Worm (Caenorhabditis elegans) whole organism, L2 larva: ENCODE data around the gene C16C8.14.
"Not testable (repeated sequence)": the region's sequence is repeated elsewhere in the genome, so short reads cannot be mapped to it uniquely, and the experiment has no call there.

Experiments used
- C34F6.9 ChIP-seq: fragments of 150-350 bp; optimal IDR thresholded peaks from 2 replicates; lab custom pipeline; 2014; ENCODE audit warnings: missing biosample characterization, missing genetic modification characterization
- F13H6.1 ChIP-seq: sonication (generic microtip); optimal IDR thresholded peaks from 2 replicates; lab custom pipeline; 2016; ENCODE audit warnings: missing genetic modification characterization, missing compliant biosample characterization
- R02D3.7 ChIP-seq: fragments of 150-350 bp; optimal IDR thresholded peaks from 2 replicates; lab custom pipeline; 2014; ENCODE audit warnings: missing biosample characterization, missing genetic modification characterization
- ZK546.5 ChIP-seq: sonication (generic microtip); optimal IDR thresholded peaks from 2 replicates; lab custom pipeline; 2017; ENCODE audit warnings: missing biosample characterization, missing genetic modification characterization
- aly-2 ChIP-seq: fragments of 150-350 bp; optimal IDR thresholded peaks from 2 replicates; lab custom pipeline; 2014; ENCODE audit warnings: missing biosample characterization, missing genetic modification characterization
- ama-1 ChIP-seq: fragments of 150-350 bp; optimal IDR thresholded peaks from 2 replicates; lab custom pipeline; 2018; ENCODE audit warnings: inconsistent platforms
- ceh-16 ChIP-seq: fragments of 150-350 bp; optimal IDR thresholded peaks from 2 replicates; lab custom pipeline; 2014; ENCODE audit warnings: missing biosample characterization, missing genetic modification characterization
- crh-2 ChIP-seq: sonication (generic microtip); optimal IDR thresholded peaks from 2 replicates; lab custom pipeline; 2017; ENCODE audit warnings: missing biosample characterization, missing genetic modification characterization
- egl-27 ChIP-seq: sonication (generic microtip); optimal IDR thresholded peaks from 3 replicates; lab custom pipeline; 2017; ENCODE audit warnings: missing biosample characterization, missing genetic modification reagents, missing genetic modification characterization
- fos-1 ChIP-seq: fragments of 150-350 bp; optimal IDR thresholded peaks from 2 replicates; lab custom pipeline; 2014; ENCODE audit warnings: missing biosample characterization, missing genetic modification characterization
- gmeb-1 ChIP-seq: fragments of 150-350 bp; optimal IDR thresholded peaks from 2 replicates; lab custom pipeline; 2014; ENCODE audit warnings: missing biosample characterization, missing genetic modification characterization
- lin-11 ChIP-seq: fragments of 150-350 bp; sonication (generic microtip); optimal IDR thresholded peaks from 2 replicates; lab custom pipeline; 2014; ENCODE audit warnings: missing biosample characterization, missing genetic modification characterization, inconsistent platforms, mixed read lengths
- mab-5 ChIP-seq: fragments of 150-350 bp; optimal IDR thresholded peaks from 2 replicates; lab custom pipeline; 2014; ENCODE audit warnings: missing biosample characterization, missing genetic modification characterization
- mbf-1 ChIP-seq: sonication (generic microtip); optimal IDR thresholded peaks from 2 replicates; lab custom pipeline; 2017; ENCODE audit warnings: missing biosample characterization, missing genetic modification characterization
- mdl-1 ChIP-seq, 2 experiments: fragments of 150-350 bp in 1 of 2; sonication (generic microtip) in 1 of 2; optimal IDR thresholded peaks; 2 replicates each; lab custom pipeline; 2017; ENCODE audit warnings: missing biosample characterization in 2 of 2, missing genetic modification characterization in 2 of 2
- nhr-11 ChIP-seq: fragments of 150-350 bp; optimal IDR thresholded peaks from 2 replicates; lab custom pipeline; 2014; ENCODE audit warnings: missing biosample characterization, missing genetic modification characterization
- nhr-12 ChIP-seq: fragments of 150-350 bp; optimal IDR thresholded peaks from 2 replicates; lab custom pipeline; 2014; ENCODE audit warnings: missing biosample characterization, missing genetic modification characterization
- nhr-129 ChIP-seq: fragments of 150-350 bp; optimal IDR thresholded peaks from 2 replicates; lab custom pipeline; 2014; ENCODE audit warnings: missing biosample characterization, missing genetic modification characterization
- nhr-21 ChIP-seq: fragments of 150-350 bp; optimal IDR thresholded peaks from 2 replicates; lab custom pipeline; 2014; ENCODE audit warnings: missing biosample characterization, missing genetic modification characterization
- nhr-25 ChIP-seq: fragments of 150-350 bp; sonication (generic microtip); optimal IDR thresholded peaks from 3 replicates; lab custom pipeline; 2014; ENCODE audit warnings: missing biosample characterization, missing genetic modification characterization
- nhr-6 ChIP-seq: fragments of 150-350 bp; optimal IDR thresholded peaks from 2 replicates; lab custom pipeline; 2014; ENCODE audit warnings: missing biosample characterization, missing genetic modification characterization
- nhr-77 ChIP-seq: fragments of 150-350 bp; optimal IDR thresholded peaks from 2 replicates; lab custom pipeline; 2014; ENCODE audit warnings: missing biosample characterization, missing genetic modification characterization
- peb-1 ChIP-seq: fragments of 150-350 bp; optimal IDR thresholded peaks from 2 replicates; lab custom pipeline; 2014; ENCODE audit warnings: missing biosample characterization, missing genetic modification characterization
- sem-4 ChIP-seq: fragments of 150-350 bp; optimal IDR thresholded peaks from 2 replicates; lab custom pipeline; 2014; ENCODE audit warnings: missing biosample characterization, missing genetic modification reagents, missing genetic modification characterization
- sma-3 ChIP-seq: sonication (generic microtip); optimal IDR thresholded peaks from 2 replicates; lab custom pipeline; 2016; ENCODE audit warnings: missing genetic modification reagents, missing genetic modification characterization, missing compliant biosample characterization
- sma-9 ChIP-seq, 2 experiments: fragments of 150-350 bp in 1 of 2; sonication (generic microtip) in 1 of 2; optimal IDR thresholded peaks; 2 replicates each; lab custom pipeline; 2014 to 2016; ENCODE audit warnings: missing genetic modification characterization in 2 of 2, mild to moderate bottlenecking in 1 of 2, missing biosample characterization in 1 of 2, missing compliant biosample characterization in 1 of 2, missing genetic modification reagents in 1 of 2, moderate library complexity in 1 of 2
- snpc-4 ChIP-seq: fragments of 150-350 bp; optimal IDR thresholded peaks from 2 replicates; lab custom pipeline; 2014; ENCODE audit warnings: missing biosample characterization, missing genetic modification characterization
- unc-39 ChIP-seq: fragments of 150-350 bp; optimal IDR thresholded peaks from 2 replicates; lab custom pipeline; 2014; ENCODE audit warnings: missing biosample characterization, missing genetic modification characterization
- unc-55 ChIP-seq: fragments of 150-350 bp; sonication (generic microtip); optimal IDR thresholded peaks from 3 replicates; lab custom pipeline; 2014; ENCODE audit warnings: missing biosample characterization, missing genetic modification reagents, missing genetic modification characterization
- unc-62 ChIP-seq: fragments of 150-350 bp; optimal IDR thresholded peaks from 2 replicates; lab custom pipeline; 2014; ENCODE audit warnings: missing biosample characterization, missing genetic modification reagents, missing genetic modification characterization
- zag-1 ChIP-seq: fragments of 150-350 bp; optimal IDR thresholded peaks from 2 replicates; lab custom pipeline; 2014; ENCODE audit warnings: missing biosample characterization, missing genetic modification characterization
- ztf-11 ChIP-seq: sonication (generic microtip); optimal IDR thresholded peaks from 2 replicates; lab custom pipeline; 2017; ENCODE audit warnings: missing biosample characterization, missing genetic modification characterization
- ztf-4 ChIP-seq: fragments of 150-350 bp; optimal IDR thresholded peaks from 2 replicates; lab custom pipeline; 2014; ENCODE audit warnings: missing biosample characterization, missing genetic modification characterization

C16C8.14 gene

DNA sequence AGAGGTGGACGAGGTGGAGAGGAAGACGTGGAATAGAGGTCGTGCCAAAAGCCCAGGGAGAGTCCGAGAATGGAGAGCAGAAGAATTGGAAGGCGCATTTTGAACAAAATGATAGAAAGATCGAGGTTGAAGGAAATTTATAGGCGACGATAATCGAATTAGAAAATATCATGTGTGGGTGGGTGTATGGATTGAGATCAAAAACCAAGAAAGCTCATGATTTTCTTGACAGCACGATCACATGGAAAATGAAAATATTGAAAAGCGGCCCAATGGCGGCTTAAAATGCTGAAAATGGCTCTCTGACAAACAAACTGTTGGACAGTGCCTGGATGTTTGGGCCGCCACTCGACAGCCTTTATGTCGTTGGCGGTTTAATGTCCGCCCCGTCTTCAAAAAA is 13.5 kb downstream of the C16C8.14 start, which contains the start of gene C16C8.9:
Gene C16C8.9, minus strand, starts transcription at position 101 of the 400 bp plus-strand sequence.
- TF ChIP-seq R02D3.7 (tag; lab: Kevin White, UChicago) (no peak), fos-1 (tag; lab: Kevin White, UChicago) (no peak), unc-55 (GFP tag; lab: Kevin White, UChicago) (no peak), crh-2 (tag; lab: Kevin White, UChicago) (no peak), ceh-16 (no peak), peb-1 (no peak), lin-11 (tag; lab: Kevin White, UChicago) (no peak), egl-27 (tag; lab: Kevin White, UChicago) (no peak), sma-9 (GFP tag; optimal IDR thresholded peaks at IDR 0.05; lab: Kevin White, UChicago) (no peak), sma-9 (tag; optimal IDR thresholded peaks at IDR 0.05; lab: Kevin White, UChicago) (no peak), mbf-1 (no peak), mdl-1 (tag; optimal IDR thresholded peaks at IDR 0.05; lab: Kevin White, UChicago) (no peak), ztf-4 (tag; lab: Kevin White, UChicago) (no peak), sma-3 (GFP tag; lab: Kevin White, UChicago) (no peak), nhr-6 (tag; lab: Kevin White, UChicago) (no peak)

ce11 chrII:3464580-3464979 is 15.0 kb downstream of the C16C8.14 start, which contains the start of gene C16C8.10:
TSS of gene C16C8.10 (minus strand) at chrII:3464680.
- not testable (repeated sequence) for TF ChIP-seq sem-4, zag-1, lin-11 (tag; lab: Kevin White, UChicago)

- TF ChIP-seq nhr-11 (no peak), nhr-77 (no peak), ama-1 (lab: Kevin White, UChicago) (no peak), aly-2 (tag; lab: Kevin White, UChicago) (no peak), unc-39 (no peak), nhr-129 (tag; lab: Kevin White, UChicago) (no peak), sma-9 (GFP tag; optimal IDR thresholded peaks at IDR 0.05; lab: Kevin White, UChicago) (no peak), sma-9 (tag; optimal IDR thresholded peaks at IDR 0.05; lab: Kevin White, UChicago) (no peak), nhr-12 (tag; lab: Kevin White, UChicago) (no peak), nhr-25 (no peak), mdl-1 (tag; optimal IDR thresholded peaks at IDR 0.05; lab: Kevin White, UChicago) (no peak), ztf-11 (no peak), fos-1 (tag; lab: Kevin White, UChicago) (no peak)
These were observed 20.9 kb downstream of the C16C8.14 start, which contains the start of gene Y49F6B.20 for ce11 chrII:3470549-3470948. TSS of gene Y49F6B.20 (minus strand) at chrII:3470649.

DNA sequence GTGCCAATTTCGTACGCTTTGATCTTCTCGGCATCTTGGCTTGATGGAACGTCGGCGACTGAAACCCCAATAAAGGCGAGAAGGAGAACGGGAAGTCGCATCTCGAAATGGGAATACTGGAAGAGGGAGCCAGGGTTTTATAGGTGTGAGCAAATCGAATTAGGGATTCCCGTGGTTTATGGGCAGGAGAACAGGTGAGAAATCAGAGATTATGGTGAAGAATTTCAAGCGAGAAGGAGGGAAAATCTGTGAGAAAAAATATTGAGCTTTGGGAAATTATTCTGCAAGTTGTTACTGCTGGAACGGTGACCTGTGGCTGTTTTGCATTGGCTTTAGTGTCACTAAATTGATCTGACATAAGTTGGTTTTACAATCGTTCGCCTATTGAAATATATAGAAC is 22.0 kb downstream of the C16C8.14 start, which contains the start of gene Y49F6B.13:
Gene Y49F6B.13, minus strand, starts transcription at position 101 of the 400 bp plus-strand sequence.
- TF ChIP-seq nhr-21 (tag; lab: Kevin White, UChicago): no peak
- no peak for TF ChIP-seq egl-27 (tag; lab: Kevin White, UChicago)
- no peak for TF ChIP-seq unc-62 (GFP tag; lab: Kevin White, UChicago)
- no peak for TF ChIP-seq mdl-1 (tag; optimal IDR thresholded peaks at IDR 0.05; lab: Kevin White, UChicago)
- TF ChIP-seq fos-1 (tag; lab: Kevin White, UChicago): no peak
- TF ChIP-seq F13H6.1 (tag; lab: Kevin White, UChicago): no peak
- no peak for TF ChIP-seq lin-11 (tag; lab: Kevin White, UChicago)
- TF ChIP-seq snpc-4 (tag; lab: Kevin White, UChicago): no peak
- TF ChIP-seq C34F6.9 (tag; lab: Kevin White, UChicago): no peak
- no peak for TF ChIP-seq ZK546.5 (tag; lab: Kevin White, UChicago)
- no peak for TF ChIP-seq mab-5
- TF ChIP-seq sma-9 (GFP tag; optimal IDR thresholded peaks at IDR 0.05; lab: Kevin White, UChicago): no peak
- TF ChIP-seq sma-9 (tag; optimal IDR thresholded peaks at IDR 0.05; lab: Kevin White, UChicago): no peak
- no peak for TF ChIP-seq ceh-16
- no peak for TF ChIP-seq sma-3 (GFP tag; lab: Kevin White, UChicago)
- no peak for TF ChIP-seq unc-39

- TF ChIP-seq gmeb-1 (tag; lab: Kevin White, UChicago) (no peak), mab-5 (no peak)
These were observed 22.7 kb downstream of the C16C8.14 start, which contains the start of gene Y49F6B.12 for ce11 chrII:3472316-3472715. TSS of gene Y49F6B.12 (minus strand) at chrII:3472416.
